Worm (Caenorhabditis elegans): ENCODE data around the gene otpl-5.

- no peak for TF ChIP-seq lin-13 (tag; optimal IDR thresholded peaks at IDR 0.05)
- TF ChIP-seq ztf-11 (tag; optimal IDR thresholded peaks at IDR 0.05) = no peak
- no peak for TF ChIP-seq mep-1 (tag; optimal IDR thresholded peaks at IDR 0.05)
- TF ChIP-seq nhr-12 (tag; optimal IDR thresholded peaks at IDR 0.05) = no peak
- no peak for TF ChIP-seq unc-62 (GFP tag; optimal IDR thresholded peaks at IDR 0.05)
- no peak for TF ChIP-seq blmp-1 (tag; optimal IDR thresholded peaks at IDR 0.05)
- TF ChIP-seq mls-2 (tag; optimal IDR thresholded peaks at IDR 0.05) = no peak
- no peak for TF ChIP-seq M03D4.4 (tag; optimal IDR thresholded peaks at IDR 0.05)
- no peak for TF ChIP-seq nhr-237 (tag; optimal IDR thresholded peaks at IDR 0.05)
- TF ChIP-seq unc-39 (tag; optimal IDR thresholded peaks at IDR 0.05) = no peak
Observed at ce11 chrV:8565075-8565474, 35.8 kb downstream of the otpl-5 start, which contains the start of gene F25G6.8.
